Fruit fly (Drosophila melanogaster): ENCODE measurements around the gene Esyt2.

DNA sequence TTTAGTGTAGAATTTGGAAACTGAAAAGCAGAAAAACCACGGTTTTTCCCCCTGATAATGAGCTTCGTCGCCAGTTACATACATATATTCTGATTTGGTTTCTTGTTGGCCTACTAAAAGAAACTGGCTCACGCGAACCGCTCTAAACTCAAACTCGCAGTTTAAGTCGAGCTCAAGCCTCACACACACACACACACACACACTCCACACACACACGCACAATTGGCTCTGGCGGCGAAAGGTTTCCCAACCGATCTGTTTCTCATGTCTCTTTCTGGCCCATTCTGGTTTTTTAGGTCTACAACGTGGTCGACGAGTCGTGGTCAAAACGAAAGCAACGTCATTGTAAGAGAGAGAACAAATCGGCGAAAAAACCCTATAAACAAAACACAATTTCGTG is 45.8 kb downstream of the Esyt2 start:
- TF ChIP-seq cnc (optimal IDR thresholded peaks at IDR 0.05) (no peak), CG1620 (GFP tag; optimal IDR thresholded peaks at IDR 0.05) (no peak), tj (GFP tag; optimal IDR thresholded peaks at IDR 0.05) (no peak), pad (GFP tag; optimal IDR thresholded peaks at IDR 0.05) (no peak), kay (GFP tag; ENCODE audit: borderline replicate concordance) (no peak), CG7101 (tag; optimal IDR thresholded peaks at IDR 0.05) (no peak), CG12768 (GFP tag; optimal IDR thresholded peaks at IDR 0.05) (no peak), toe (GFP tag; optimal IDR thresholded peaks at IDR 0.05) (no peak), Clk (GFP tag; optimal IDR thresholded peaks at IDR 0.05) (no peak), CG14711 (tag; optimal IDR thresholded peaks at IDR 0.05) (no peak), Crg-1 (GFP tag; optimal IDR thresholded peaks at IDR 0.05) (no peak), Hr96 (GFP tag; optimal IDR thresholded peaks at IDR 0.05) (no peak), bab1 (GFP tag; optimal IDR thresholded peaks at IDR 0.05) (no peak), CG5204 (GFP tag; optimal IDR thresholded peaks at IDR 0.05) (no peak)
